Worm (Caenorhabditis elegans) whole organism, L4 larva: ENCODE data around the gene tdp-1.

Source experiments
- D1046.2 ChIP-seq: fragments of 200-800 bp; sonication (Bioruptor generic); IDR thresholded peaks from 2 replicates; pipeline ENCODE4 v1.3.6; 2022; ENCODE audit warnings: missing genetic modification characterization, missing compliant biosample characterization
- F10B5.3 ChIP-seq: sonication (generic microtip); optimal IDR thresholded peaks from 2 replicates; lab custom pipeline; 2016; ENCODE audit warnings: mild to moderate bottlenecking, missing genetic modification characterization, missing compliant biosample characterization
- F49E8.2 ChIP-seq: sonication (generic microtip); optimal IDR thresholded peaks from 2 replicates; lab custom pipeline; 2016; ENCODE audit warnings: missing compliant biosample characterization, mild to moderate bottlenecking, missing genetic modification characterization, borderline replicate concordance
- R02D3.7 ChIP-seq: fragments of 150-350 bp; sonication (generic microtip); optimal IDR thresholded peaks from 3 replicates; lab custom pipeline; 2014; ENCODE audit warnings: missing biosample characterization, missing genetic modification characterization
- T20F7.1 ChIP-seq: fragments of 200-800 bp; sonication (Bioruptor generic); optimal IDR thresholded peaks from 2 replicates; lab custom pipeline; 2018; ENCODE audit warnings: mild to moderate bottlenecking, missing genetic modification characterization, missing compliant biosample characterization
- Y48G9A.11 ChIP-seq: fragments of 200-800 bp; sonication (Bioruptor generic); IDR thresholded peaks from 2 replicates; pipeline ENCODE4 v1.3.6; 2022; ENCODE audit warnings: missing genetic modification reagents, missing genetic modification characterization, missing compliant biosample characterization
- Y5F2A.4 ChIP-seq: fragments of 200-800 bp; sonication (Bioruptor generic); optimal IDR thresholded peaks from 2 replicates; lab custom pipeline; 2018; ENCODE audit warnings: mild to moderate bottlenecking, missing genetic modification characterization, missing compliant biosample characterization
- ZK546.5 ChIP-seq, 2 experiments: sonication (generic microtip); optimal IDR thresholded peaks; 2 replicates each; lab custom pipeline; 2017; ENCODE audit warnings: missing biosample characterization in 2 of 2, missing genetic modification characterization in 2 of 2
- aly-2 ChIP-seq: sonication (generic microtip); optimal IDR thresholded peaks from 2 replicates; lab custom pipeline; 2018; ENCODE audit warnings: missing biosample characterization, missing genetic modification characterization
- arid-1 ChIP-seq: fragments of 200-800 bp; sonication (Bioruptor generic); conservative IDR thresholded peaks from 2 replicates; pipeline ENCODE4 v1.3.6; 2022; ENCODE audit warnings: missing genetic modification reagents, missing genetic modification characterization, missing compliant biosample characterization
- ceh-20 ChIP-seq: fragments of 200-800 bp; sonication (Bioruptor generic); IDR thresholded peaks from 2 replicates; pipeline ENCODE4 v1.3.6; 2022; ENCODE audit warnings: missing genetic modification reagents, missing genetic modification characterization, missing compliant biosample characterization
- ceh-28 ChIP-seq: fragments of 150-350 bp; optimal IDR thresholded peaks from 2 replicates; lab custom pipeline; 2014; ENCODE audit warnings: missing biosample characterization, missing genetic modification reagents, missing genetic modification characterization
- ceh-62 ChIP-seq: sonication (generic microtip); optimal IDR thresholded peaks from 2 replicates; lab custom pipeline; 2017; ENCODE audit warnings: missing biosample characterization, missing genetic modification characterization
- ctbp-1 ChIP-seq: fragments of 200-800 bp; sonication (Bioruptor generic); IDR thresholded peaks from 2 replicates; pipeline ENCODE4 v1.3.6; 2022; ENCODE audit warnings: missing genetic modification reagents, missing genetic modification characterization, missing compliant biosample characterization
- daf-12 ChIP-seq: fragments of 150-350 bp; optimal IDR thresholded peaks from 2 replicates; lab custom pipeline; 2014; ENCODE audit warnings: missing biosample characterization, missing genetic modification reagents, missing genetic modification characterization
- daf-8 ChIP-seq: fragments of 200-800 bp; sonication (Bioruptor generic); IDR thresholded peaks from 2 replicates; pipeline ENCODE4 v1.3.6; 2022; ENCODE audit warnings: missing genetic modification characterization, missing compliant biosample characterization
- dpl-1 ChIP-seq: fragments of 150-350 bp; optimal IDR thresholded peaks from 2 replicates; lab custom pipeline; 2014; ENCODE audit warnings: missing biosample characterization, missing genetic modification reagents, missing genetic modification characterization
- dve-1 ChIP-seq: sonication (generic microtip); optimal IDR thresholded peaks from 2 replicates; lab custom pipeline; 2017; ENCODE audit warnings: antibody characterized with exemption, mild to moderate bottlenecking, missing genetic modification characterization, missing compliant biosample characterization; ENCODE audit not compliant: insufficient read depth
- gei-8 ChIP-seq: fragments of 200-800 bp; sonication (Bioruptor generic); optimal IDR thresholded peaks from 2 replicates; lab custom pipeline; 2018; ENCODE audit warnings: mild to moderate bottlenecking, missing genetic modification characterization, missing compliant biosample characterization
- hif-1 ChIP-seq, 2 experiments: sonication (generic microtip); optimal IDR thresholded peaks; 2 replicates each; lab custom pipeline; 2016 to 2017; ENCODE audit warnings: missing compliant biosample characterization in 2 of 2, missing genetic modification characterization in 2 of 2, missing genetic modification reagents in 2 of 2, missing genotype in 2 of 2, mild to moderate bottlenecking in 1 of 2
- jun-1 ChIP-seq: fragments of 150-350 bp; optimal IDR thresholded peaks from 2 replicates; lab custom pipeline; 2014; ENCODE audit warnings: missing biosample characterization, missing genetic modification reagents, missing genetic modification characterization
- lim-7 ChIP-seq: fragments of 200-800 bp; sonication (Bioruptor generic); IDR thresholded peaks from 2 replicates; pipeline ENCODE4 v1.3.6; 2022; ENCODE audit warnings: missing genetic modification characterization, missing compliant biosample characterization
- lin-13 ChIP-seq: fragments of 150-350 bp; optimal IDR thresholded peaks from 2 replicates; lab custom pipeline; 2014; ENCODE audit warnings: missing biosample characterization, missing genetic modification reagents, missing genetic modification characterization
- lir-3 ChIP-seq: sonication (generic microtip); optimal IDR thresholded peaks from 2 replicates; lab custom pipeline; 2016; ENCODE audit warnings: mild to moderate bottlenecking, missing genetic modification characterization, missing compliant biosample characterization
- madf-5 ChIP-seq, 2 experiments: fragments of 200-800 bp; sonication (Bioruptor generic); IDR thresholded peaks; 2 replicates each; pipeline ENCODE4 v1.3.6; 2022; ENCODE audit warnings: missing compliant biosample characterization in 2 of 2, missing genetic modification characterization in 2 of 2
- madf-9 ChIP-seq: fragments of 200-800 bp; sonication (Bioruptor generic); conservative IDR thresholded peaks from 2 replicates; pipeline ENCODE4 v1.3.6; 2022; ENCODE audit warnings: missing genetic modification reagents, missing genetic modification characterization, missing compliant biosample characterization
- mdl-1 ChIP-seq, 2 experiments: fragments of 150-350 bp in 1 of 2; sonication (generic microtip) in 1 of 2; optimal IDR thresholded peaks; 2 replicates each; lab custom pipeline; 2014 to 2017; ENCODE audit warnings: missing biosample characterization in 2 of 2, missing genetic modification characterization in 2 of 2
- mdt-29 ChIP-seq: fragments of 200-800 bp; sonication (Bioruptor generic); IDR thresholded peaks from 2 replicates; pipeline ENCODE4 v1.3.6; 2022; ENCODE audit warnings: missing genetic modification reagents, missing genetic modification characterization, missing compliant biosample characterization
- mep-1 ChIP-seq: fragments of 150-350 bp; sonication (generic microtip); optimal IDR thresholded peaks from 3 replicates; lab custom pipeline; 2014; ENCODE audit warnings: missing biosample characterization, missing genetic modification characterization
- nhr-10 ChIP-seq: fragments of 150-350 bp; optimal IDR thresholded peaks from 2 replicates; lab custom pipeline; 2014; ENCODE audit warnings: missing biosample characterization, missing genetic modification characterization
- nhr-237 ChIP-seq: sonication (generic microtip); optimal IDR thresholded peaks from 2 replicates; lab custom pipeline; 2017; ENCODE audit warnings: missing biosample characterization, missing genetic modification characterization
- nhr-25 ChIP-seq: sonication (generic microtip); optimal IDR thresholded peaks from 2 replicates; lab custom pipeline; 2017; ENCODE audit warnings: missing genetic modification characterization, mild to moderate bottlenecking, missing compliant biosample characterization, antibody characterized with exemption, moderate library complexity, borderline replicate concordance; ENCODE audit not compliant: insufficient read depth
- nhr-28 ChIP-seq: fragments of 150-350 bp; optimal IDR thresholded peaks from 2 replicates; lab custom pipeline; 2014; ENCODE audit warnings: missing biosample characterization, missing genetic modification characterization
- nhr-6 ChIP-seq: fragments of 150-350 bp; optimal IDR thresholded peaks from 2 replicates; lab custom pipeline; 2014; ENCODE audit warnings: missing biosample characterization, missing genetic modification characterization
- pha-4 ChIP-seq, 2 experiments: fragments of 150-350 bp in 1 of 2; fragments of 200-800 bp in 1 of 2; sonication (Bioruptor generic) in 1 of 2; IDR thresholded peaks in 1 of 2; optimal IDR thresholded peaks in 1 of 2; 2 replicates each; pipeline versions ENCODE4 v1.3.6 to Lab custom; 2014 to 2022; ENCODE audit warnings: missing genetic modification characterization in 2 of 2, missing genetic modification reagents in 2 of 2, missing biosample characterization in 1 of 2, missing compliant biosample characterization in 1 of 2
- pqm-1 ChIP-seq: sonication (generic microtip); optimal IDR thresholded peaks from 2 replicates; lab custom pipeline; 2017; ENCODE audit warnings: missing biosample characterization, missing genetic modification characterization
- saeg-2 ChIP-seq: fragments of 200-800 bp; sonication (Bioruptor generic); IDR thresholded peaks from 2 replicates; pipeline ENCODE4 v1.3.6; 2022; ENCODE audit warnings: missing genetic modification reagents, missing genetic modification characterization, missing compliant biosample characterization
- sdz-12 ChIP-seq: fragments of 200-800 bp; sonication (Bioruptor generic); optimal IDR thresholded peaks from 2 replicates; lab custom pipeline; 2018; ENCODE audit warnings: mild to moderate bottlenecking, missing genetic modification characterization, missing compliant biosample characterization
- set-16 ChIP-seq: fragments of 200-800 bp; sonication (Bioruptor generic); IDR thresholded peaks from 2 replicates; pipeline ENCODE4 v1.3.6; 2022; ENCODE audit warnings: missing genetic modification reagents, missing genetic modification characterization, missing compliant biosample characterization
- skn-1 ChIP-seq: fragments of 150-350 bp; optimal IDR thresholded peaks from 2 replicates; lab custom pipeline; 2014; ENCODE audit warnings: missing biosample characterization, missing genetic modification characterization
- spr-3 ChIP-seq: fragments of 200-800 bp; sonication (Bioruptor generic); optimal IDR thresholded peaks from 2 replicates; lab custom pipeline; 2018; ENCODE audit warnings: mild to moderate bottlenecking, missing genetic modification characterization, missing compliant biosample characterization
- tag-97 ChIP-seq: fragments of 200-800 bp; sonication (Bioruptor generic); IDR thresholded peaks from 2 replicates; pipeline ENCODE4 v1.3.6; 2022; ENCODE audit warnings: missing genetic modification characterization, missing compliant biosample characterization
- tra-1 ChIP-seq: fragments of 200-800 bp; sonication (Bioruptor generic); IDR thresholded peaks from 2 replicates; pipeline ENCODE4 v1.3.6; 2022; ENCODE audit warnings: missing genetic modification reagents, missing genetic modification characterization, missing compliant biosample characterization
- vab-7 ChIP-seq: fragments of 200-800 bp; sonication (Bioruptor generic); IDR thresholded peaks from 2 replicates; pipeline ENCODE4 v1.3.6; 2022; ENCODE audit warnings: missing genetic modification reagents, missing genetic modification characterization, missing compliant biosample characterization
- zag-1 ChIP-seq: fragments of 150-350 bp; optimal IDR thresholded peaks from 2 replicates; lab custom pipeline; 2014; ENCODE audit warnings: missing biosample characterization, missing genetic modification characterization
- zfp-2 ChIP-seq: sonication (generic microtip); optimal IDR thresholded peaks from 2 replicates; lab custom pipeline; 2016; ENCODE audit warnings: mild to moderate bottlenecking, missing genetic modification characterization, missing compliant biosample characterization
- zip-11 ChIP-seq: fragments of 200-800 bp; sonication (Bioruptor generic); IDR thresholded peaks from 2 replicates; pipeline ENCODE4 v1.3.6; 2022; ENCODE audit warnings: missing genetic modification characterization, missing compliant biosample characterization
- ztf-7 ChIP-seq: fragments of 150-350 bp; optimal IDR thresholded peaks from 2 replicates; lab custom pipeline; 2014; ENCODE audit warnings: missing biosample characterization, missing genetic modification characterization

Gene tdp-1

ce11 chrII:8969251-8970183 lies 28.1 kb upstream of the tdp-1 start, which contains the start of the genes szy-20 and C18E9.5 (continued):
- peak; percentile 56; the same call in 1 of the 2 replicates for TF ChIP-seq arid-1 (GFP tag; lab: Robert Waterston, UW)
- peak; percentile 87 for TF ChIP-seq T20F7.1 (GFP tag; lab: Kevin White, UChicago)
- peak; percentile 61 for TF ChIP-seq pha-4 (GFP tag; IDR thresholded peaks at IDR 0.05; lab: Robert Waterston, UW)
- no peak for TF ChIP-seq pha-4 (tag; optimal IDR thresholded peaks at IDR 0.05; lab: Kevin White, UChicago)
- TF ChIP-seq dve-1 (tag; lab: Kevin White, UChicago), result peak; percentile 60
- no peak for TF ChIP-seq lin-13
- TF ChIP-seq D1046.2 (GFP tag; lab: Robert Waterston, UW), result no peak
- no peak for TF ChIP-seq F10B5.3 (tag; lab: Kevin White, UChicago)
- no peak for TF ChIP-seq ceh-62 (tag; lab: Kevin White, UChicago)
- TF ChIP-seq ceh-28 (tag; lab: Kevin White, UChicago), result no peak
- TF ChIP-seq Y48G9A.11 (GFP tag; lab: Robert Waterston, UW), result no peak
- no peak for TF ChIP-seq spr-3
- no peak for TF ChIP-seq nhr-10 (tag; lab: Kevin White, UChicago)
- TF ChIP-seq zip-11 (GFP tag; lab: Robert Waterston, UW), result no peak
- peak in 1 of 2 experiments; percentile 60 for TF ChIP-seq hif-1 (tag; optimal IDR thresholded peaks at IDR 0.05; lab: Kevin White, UChicago)
- TF ChIP-seq Y5F2A.4, result no peak
- no peak for TF ChIP-seq zag-1
- TF ChIP-seq nhr-6 (tag; lab: Kevin White, UChicago), result peak; percentile 46
- TF ChIP-seq zfp-2 (tag; lab: Kevin White, UChicago), result no peak
- TF ChIP-seq dpl-1 (GFP tag; lab: Kevin White, UChicago), result peak; percentile 96
- TF ChIP-seq tag-97 (GFP tag; lab: Robert Waterston, UW), result no peak
- no peak for TF ChIP-seq madf-5 (GFP tag; IDR thresholded peaks at IDR 0.05; lab: Robert Waterston, UW)
- no peak for TF ChIP-seq gei-8 (GFP tag; lab: Kevin White, UChicago)
- TF ChIP-seq pqm-1 (tag; lab: Kevin White, UChicago), result peak; percentile 89
- TF ChIP-seq ZK546.5 (tag; optimal IDR thresholded peaks at IDR 0.05; lab: Kevin White, UChicago), result no peak
- no peak for TF ChIP-seq nhr-237
- peak; percentile 20 for TF ChIP-seq nhr-28 (tag; lab: Kevin White, UChicago)
- no peak for TF ChIP-seq daf-12
- TF ChIP-seq F49E8.2 (tag; lab: Kevin White, UChicago), result peak; percentile 32
- TF ChIP-seq R02D3.7, result no peak
- TF ChIP-seq set-16 (GFP tag; lab: Robert Waterston, UW), result peak; percentile 40; the same call in 1 of the 2 replicates
- TF ChIP-seq ceh-20, result peak; percentile 48; the same call in 1 of the 2 replicates
- 0 out of 2 replicates have a peak, but pooled peaks have one; percentile 13 for TF ChIP-seq vab-7
- peak in 1 of 2 experiments; percentile 57 for TF ChIP-seq mdl-1 (tag; optimal IDR thresholded peaks at IDR 0.05; lab: Kevin White, UChicago)
- TF ChIP-seq madf-9 (GFP tag; lab: Robert Waterston, UW), result 0 out of 2 replicates have a peak, but pooled peaks have one; percentile 14
- no peak for TF ChIP-seq aly-2 (tag; lab: Kevin White, UChicago)
- no peak for TF ChIP-seq lir-3 (tag; lab: Kevin White, UChicago)
- peak; percentile 82 for TF ChIP-seq mep-1 (tag; lab: Kevin White, UChicago)
- TF ChIP-seq ztf-7 (tag; lab: Kevin White, UChicago), result no peak
- TF ChIP-seq mdt-29, result no peak
- TF ChIP-seq saeg-2 (GFP tag; lab: Robert Waterston, UW), result 0 out of 2 replicates have a peak, but pooled peaks have one; percentile 34
- no peak for TF ChIP-seq sdz-12
- TF ChIP-seq daf-8, result no peak
- TF ChIP-seq ctbp-1 (GFP tag; lab: Robert Waterston, UW), result peak; percentile 52; the same call in 1 of the 2 replicates
- no peak for TF ChIP-seq nhr-25 (tag; lab: Kevin White, UChicago)
- TF ChIP-seq jun-1, result no peak
- no peak for TF ChIP-seq tra-1 (GFP tag; lab: Robert Waterston, UW)
- no peak for TF ChIP-seq skn-1
- no peak for TF ChIP-seq lim-7 (GFP tag; lab: Robert Waterston, UW)
